Fruit fly (Drosophila melanogaster) whole organism, wandering third instar larva: ENCODE measurements around the gene CG43407.

Experiments used
- Abd-B ChIP-seq: fragments of >200 bp; optimal IDR thresholded peaks from 2 replicates; lab custom pipeline; 2017; ENCODE audit warnings: missing biosample characterization, missing genetic modification characterization
- CG9705 ChIP-seq: fragments of 200-800 bp; sonication (Bioruptor generic); optimal IDR thresholded peaks from 2 replicates; lab custom pipeline; 2018; ENCODE audit warnings: missing biosample characterization, mild to moderate bottlenecking, missing genetic modification characterization
- Dfd ChIP-seq: fragments of >200 bp; optimal IDR thresholded peaks from 2 replicates; lab custom pipeline; 2017; ENCODE audit warnings: missing biosample characterization, missing genetic modification characterization
- Dif ChIP-seq: fragments of 200-275, 200-300 bp; sonication (Bioruptor generic); optimal IDR thresholded peaks from 2 replicates; lab custom pipeline; 2018; ENCODE audit warnings: missing biosample characterization, missing genetic modification characterization; ENCODE audit not compliant: partially characterized antibody
- GATAd ChIP-seq: sonication (Bioruptor generic); optimal IDR thresholded peaks from 2 replicates; lab custom pipeline; 2016; ENCODE audit warnings: missing biosample characterization, missing genetic modification characterization
- HLH106 ChIP-seq: fragments of 200-800 bp; optimal IDR thresholded peaks from 3 replicates; lab custom pipeline; 2019; ENCODE audit warnings: missing biosample characterization, mild to moderate bottlenecking, missing genetic modification characterization, moderate library complexity
- Hr78 ChIP-seq: fragments of >200 bp; optimal IDR thresholded peaks from 2 replicates; lab custom pipeline; 2017; ENCODE audit warnings: missing biosample characterization, missing genetic modification characterization
- Hr83 ChIP-seq: fragments of 200-300 bp; sonication (Bioruptor generic); optimal IDR thresholded peaks from 2 replicates; lab custom pipeline; 2016; ENCODE audit warnings: missing biosample characterization, mild to moderate bottlenecking, missing genetic modification characterization, moderate library complexity; ENCODE audit not compliant: poor library complexity, severe bottlenecking
- Jra ChIP-seq: sonication (Bioruptor generic); optimal IDR thresholded peaks from 2 replicates; lab custom pipeline; 2016; ENCODE audit warnings: missing biosample characterization, missing genetic modification characterization
- Myc ChIP-seq: fragments of >200 bp; optimal IDR thresholded peaks from 2 replicates; lab custom pipeline; 2017
- OdsH ChIP-seq: fragments of 200-800 bp; sonication (Bioruptor generic); optimal IDR thresholded peaks from 2 replicates; lab custom pipeline; 2016; ENCODE audit warnings: missing biosample characterization, mild to moderate bottlenecking, missing genetic modification characterization
- Rel ChIP-seq, 2 experiments: fragments of 200-800 bp; sonication (Bioruptor generic) in 1 of 2; optimal IDR thresholded peaks; 2 replicates in 1 of 2; 3 replicates in 1 of 2; lab custom pipeline; 2016 to 2019; ENCODE audit warnings: mild to moderate bottlenecking in 2 of 2, missing biosample characterization in 2 of 2, missing genetic modification characterization in 2 of 2, moderate library complexity in 1 of 2
- Sp1 ChIP-seq: fragments of 200-800 bp; sonication (Bioruptor generic); optimal IDR thresholded peaks from 3 replicates; lab custom pipeline; 2019; ENCODE audit warnings: missing biosample characterization, mild to moderate bottlenecking, missing genetic modification characterization, moderate library complexity
- Vsx2 ChIP-seq: fragments of 200-300, 225-300 bp; sonication (Bioruptor generic); optimal IDR thresholded peaks from 2 replicates; lab custom pipeline; 2018; ENCODE audit warnings: missing biosample characterization, missing genetic modification characterization; ENCODE audit not compliant: partially characterized antibody
- br ChIP-seq: fragments of 200-800 bp; sonication (Bioruptor generic); optimal IDR thresholded peaks from 2 replicates; lab custom pipeline; 2016; ENCODE audit warnings: missing biosample characterization, missing genetic modification characterization
- brk ChIP-seq: fragments of 200-800 bp; sonication (Bioruptor generic); optimal IDR thresholded peaks from 2 replicates; lab custom pipeline; 2016; ENCODE audit warnings: missing biosample characterization, mild to moderate bottlenecking, missing genetic modification characterization
- dl ChIP-seq, 2 experiments: fragments of 175-275, 200-275 bp in 1 of 2; fragments of 200-275 bp in 1 of 2; sonication (Bioruptor generic); optimal IDR thresholded peaks; lab custom pipeline; 2018; ENCODE audit warnings: mild to moderate bottlenecking in 2 of 2, missing biosample characterization in 2 of 2, missing genetic modification characterization in 2 of 2, moderate library complexity in 2 of 2; ENCODE audit not compliant: partially characterized antibody in 2 of 2, insufficient read depth in 1 of 2
- dmrt93B ChIP-seq: fragments of 200-800 bp; sonication (Bioruptor generic); optimal IDR thresholded peaks from 2 replicates; lab custom pipeline; 2018; ENCODE audit warnings: missing biosample characterization, mild to moderate bottlenecking, missing genetic modification characterization
- dsf ChIP-seq: sonication (Bioruptor generic); optimal IDR thresholded peaks from 2 replicates; lab custom pipeline; 2016; ENCODE audit warnings: missing biosample characterization, missing genetic modification characterization, borderline replicate concordance
- ey ChIP-seq: fragments of 200-800 bp; sonication (Bioruptor generic); optimal IDR thresholded peaks from 2 replicates; lab custom pipeline; 2016; ENCODE audit warnings: missing biosample characterization, missing genetic modification characterization
- foxo ChIP-seq, 2 experiments: fragments of 200-800 bp; sonication (Bioruptor generic); optimal IDR thresholded peaks; 2 replicates in 1 of 2; 3 replicates in 1 of 2; lab custom pipeline; 2016 to 2017; ENCODE audit warnings: missing biosample characterization in 2 of 2, missing genetic modification characterization in 2 of 2
- fru ChIP-seq: fragments of 200-800 bp; sonication (Bioruptor generic); optimal IDR thresholded peaks from 3 replicates; lab custom pipeline; 2016; ENCODE audit warnings: missing biosample characterization, mild to moderate bottlenecking, missing genetic modification characterization
- h ChIP-seq: fragments of 200-800 bp; sonication (Bioruptor generic); optimal IDR thresholded peaks from 3 replicates; lab custom pipeline; 2016; ENCODE audit warnings: missing biosample characterization, mild to moderate bottlenecking, missing genetic modification characterization
- jim ChIP-seq: fragments of 175-275, 200-325 bp; sonication (Bioruptor generic); optimal IDR thresholded peaks from 2 replicates; lab custom pipeline; 2016; ENCODE audit warnings: missing biosample characterization, mild to moderate bottlenecking, missing genetic modification characterization
- pan ChIP-seq: fragments of >200 bp; optimal IDR thresholded peaks from 2 replicates; lab custom pipeline; 2017
- psq ChIP-seq: fragments of 200-800 bp; sonication (Bioruptor generic); optimal IDR thresholded peaks from 3 replicates; lab custom pipeline; 2017; ENCODE audit warnings: missing biosample characterization, mild to moderate bottlenecking, missing genetic modification characterization, moderate library complexity
- sage ChIP-seq: fragments of 200-800 bp; sonication (Bioruptor generic); optimal IDR thresholded peaks from 2 replicates; lab custom pipeline; 2016; ENCODE audit warnings: missing biosample characterization, mild to moderate bottlenecking, missing genetic modification characterization
- sv ChIP-seq: fragments of 200-800 bp; sonication (Bioruptor generic); optimal IDR thresholded peaks from 3 replicates; lab custom pipeline; 2016; ENCODE audit warnings: missing biosample characterization, missing genetic modification characterization
- usp ChIP-seq: fragments of >200 bp; optimal IDR thresholded peaks from 2 replicates; lab custom pipeline; 2017; ENCODE audit warnings: missing biosample characterization, missing genetic modification characterization
- woc ChIP-seq: sonication (Bioruptor generic); optimal IDR thresholded peaks from 2 replicates; lab custom pipeline; 2016; ENCODE audit warnings: missing biosample characterization, mild to moderate bottlenecking, missing genetic modification characterization

CG43407 gene

dm6 chr3L:19097102-19097501 lies 43.9 kb upstream of the CG43407 start:
- TF ChIP-seq Dfd (GFP tag; lab: Kevin White, UChicago) (peak; percentile 59), ey (GFP tag; lab: Kevin White, UChicago) (no peak)

- no peak for TF ChIP-seq Dif (GFP tag; lab: Kevin White, UChicago)
- no peak for TF ChIP-seq GATAd (GFP tag; lab: Kevin White, UChicago)
- no peak for TF ChIP-seq dsf (GFP tag; lab: Kevin White, UChicago)
- no peak for TF ChIP-seq h (GFP tag; lab: Kevin White, UChicago)
- TF ChIP-seq Vsx2 (GFP tag; lab: Kevin White, UChicago): no peak
- TF ChIP-seq foxo (GFP tag; optimal IDR thresholded peaks at IDR 0.05; lab: Kevin White, UChicago): no peak
- TF ChIP-seq sage: peak; percentile 47
- TF ChIP-seq OdsH (GFP tag; lab: Kevin White, UChicago): no peak
- peak; percentile 21 for TF ChIP-seq Sp1 (GFP tag; lab: Kevin White, UChicago)
- no peak for TF ChIP-seq Rel (GFP tag; optimal IDR thresholded peaks at IDR 0.05; lab: Kevin White, UChicago)
- no peak for TF ChIP-seq Rel (tag; optimal IDR thresholded peaks at IDR 0.05; lab: Kevin White, UChicago)
- no peak for TF ChIP-seq sv
- TF ChIP-seq woc: peak; percentile 34
- TF ChIP-seq br (GFP tag; lab: Kevin White, UChicago): no peak
- TF ChIP-seq dl (GFP tag; optimal IDR thresholded peaks at IDR 0.05; lab: Kevin White, UChicago; ENCODE audit: insufficient read depth in 1 of 2, partially characterized antibody in 2 of 2): no peak
- no peak for TF ChIP-seq Hr83 (GFP tag; lab: Kevin White, UChicago)
- no peak for TF ChIP-seq brk (GFP tag; lab: Kevin White, UChicago)
- TF ChIP-seq psq (GFP tag; lab: Kevin White, UChicago): no peak
- no peak for TF ChIP-seq jim (GFP tag; lab: Kevin White, UChicago)
- TF ChIP-seq Abd-B: no peak
- no peak for TF ChIP-seq fru
- TF ChIP-seq CG9705: peak; percentile 6
- TF ChIP-seq Myc (lab: Kevin White, UChicago): peak; percentile 72
- TF ChIP-seq usp (GFP tag; lab: Kevin White, UChicago): no peak
- TF ChIP-seq dmrt93B (GFP tag; lab: Kevin White, UChicago): no peak
- TF ChIP-seq Hr78 (GFP tag; lab: Kevin White, UChicago): no peak
- TF ChIP-seq, all 38 proteins: peak for 5
These were observed 42.8 kb upstream of the CG43407 start, which contains the start of gene CNPYb for dm6 chr3L:19096032-19096431. TSS of gene CNPYb (minus strand) at chr3L:19096217.

DNA sequence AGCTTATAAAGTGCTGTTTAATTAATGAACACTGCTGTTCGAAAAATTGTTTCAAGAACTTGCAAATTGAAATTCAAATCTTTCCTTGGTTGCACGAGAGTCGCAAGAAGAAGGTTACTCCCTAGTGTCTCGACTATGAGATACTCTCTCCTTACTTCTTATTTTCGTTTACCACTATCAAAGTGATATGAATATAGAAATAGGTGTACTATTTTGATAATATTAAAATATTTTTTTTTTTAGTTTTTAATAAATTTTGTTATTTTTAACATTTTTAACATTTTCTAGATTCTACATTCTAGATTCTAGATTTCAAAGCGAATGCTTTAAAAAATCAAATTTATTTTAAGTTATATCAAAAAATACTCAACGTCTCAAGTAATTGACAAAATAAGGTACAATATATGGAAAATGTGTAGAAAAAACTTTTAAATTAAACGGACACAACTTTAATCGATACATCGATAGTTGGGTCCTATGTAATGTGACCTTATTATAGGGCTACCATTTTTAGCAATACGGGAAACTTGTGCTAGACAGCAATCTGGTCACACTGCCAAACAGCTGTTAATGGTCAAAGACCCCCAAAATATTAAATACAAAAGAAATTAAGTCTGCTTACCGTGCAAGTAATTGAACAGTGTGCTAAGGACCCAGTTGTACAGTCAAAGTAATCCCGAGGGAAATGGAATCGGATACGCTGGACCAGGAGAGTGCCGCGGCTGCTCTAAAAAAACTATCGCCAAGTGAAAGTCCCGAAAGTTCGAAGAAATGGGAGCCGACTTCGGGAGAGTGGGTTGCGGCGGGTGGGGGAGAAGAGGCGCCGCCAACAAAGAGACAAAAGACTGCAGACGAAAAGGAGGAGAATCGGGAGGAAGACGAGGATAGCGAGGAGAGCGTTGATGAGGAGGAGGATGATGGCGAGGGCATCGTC lies 39.2 kb upstream of the CG43407 start, which contains the start of gene MESR6:
Gene MESR6, plus strand, starts transcription at position 546 of the 934 bp plus-strand sequence.
- peak; percentile 22 for TF ChIP-seq h (GFP tag; lab: Kevin White, UChicago)
- TF ChIP-seq Hr78 (GFP tag; lab: Kevin White, UChicago): no peak
- no peak for TF ChIP-seq Jra
- no peak for TF ChIP-seq woc
- peak; percentile 30 for TF ChIP-seq Hr83 (GFP tag; lab: Kevin White, UChicago)
- no peak for TF ChIP-seq psq (GFP tag; lab: Kevin White, UChicago)
- TF ChIP-seq Sp1 (GFP tag; lab: Kevin White, UChicago): peak; percentile 17
- TF ChIP-seq pan (lab: Kevin White, UChicago): no peak
- no peak for TF ChIP-seq br (GFP tag; lab: Kevin White, UChicago)
- TF ChIP-seq Rel (GFP tag; optimal IDR thresholded peaks at IDR 0.05; lab: Kevin White, UChicago): no peak
- TF ChIP-seq Rel (tag; optimal IDR thresholded peaks at IDR 0.05; lab: Kevin White, UChicago): peak; percentile 79
- TF ChIP-seq Vsx2 (GFP tag; lab: Kevin White, UChicago): no peak
- TF ChIP-seq dl (GFP tag; optimal IDR thresholded peaks at IDR 0.05; lab: Kevin White, UChicago; ENCODE audit: insufficient read depth in 1 of 2, partially characterized antibody in 2 of 2): no peak
- TF ChIP-seq, all 38 proteins: peak for 4

DNA sequence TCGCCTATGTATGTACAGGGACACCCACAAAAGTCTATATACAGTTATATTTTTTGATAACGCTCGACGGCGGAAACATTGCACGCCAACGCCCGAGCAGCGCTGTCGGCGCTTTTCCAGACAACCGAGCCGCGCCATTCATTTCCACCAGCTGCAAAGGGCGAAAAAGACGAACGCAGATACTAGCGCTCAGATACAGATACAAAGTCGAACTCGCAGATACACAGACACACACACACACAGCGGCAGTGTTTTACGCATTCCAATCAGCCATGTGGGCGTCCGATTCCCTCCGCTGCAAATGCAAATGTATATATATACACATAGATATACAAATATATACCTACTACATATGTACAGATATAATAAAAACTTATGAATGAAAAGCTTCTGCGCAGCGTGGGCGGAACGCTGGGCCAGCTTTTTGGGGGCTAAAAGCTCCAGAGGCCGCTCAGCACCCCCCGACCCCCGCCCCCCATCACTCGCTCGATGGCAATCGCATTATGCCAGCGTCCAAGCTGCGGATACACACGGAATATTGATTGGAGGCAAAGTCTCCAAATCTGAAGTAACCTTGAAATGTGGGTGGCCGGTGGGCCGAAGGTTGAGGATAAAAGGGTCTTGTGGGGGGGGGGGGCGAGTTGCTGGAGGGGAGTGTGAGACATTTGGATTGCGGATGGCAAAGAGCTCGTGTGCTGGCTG lies 38.4 kb upstream of the CG43407 start:
- TF ChIP-seq dl (GFP tag; optimal IDR thresholded peaks at IDR 0.05; lab: Kevin White, UChicago; ENCODE audit: insufficient read depth in 1 of 2, partially characterized antibody in 2 of 2): no peak
- TF ChIP-seq HLH106: no peak
- TF ChIP-seq h (GFP tag; lab: Kevin White, UChicago): no peak
- TF ChIP-seq sage: peak; percentile 24
- TF ChIP-seq Dfd (GFP tag; lab: Kevin White, UChicago): peak; percentile 61
- TF ChIP-seq Dif (GFP tag; lab: Kevin White, UChicago): peak; percentile 7
- TF ChIP-seq, all 38 proteins: peak for 3
